Fruit fly (Drosophila melanogaster) whole organism, adult: ENCODE data around the gene TBC1d7.

ENCODE experiments used
- CG11617 ChIP-seq: fragments of 200-800 bp; sonication (Bioruptor generic); optimal IDR thresholded peaks from 2 replicates; lab custom pipeline; 2017; ENCODE audit warnings: mild to moderate bottlenecking, missing biosample characterization, missing genetic modification reagents, missing genetic modification characterization
- CG14711 ChIP-seq: fragments of 200-800 bp; sonication (Bioruptor generic); optimal IDR thresholded peaks from 2 replicates; lab custom pipeline; 2018; ENCODE audit warnings: missing biosample characterization, mild to moderate bottlenecking, missing genetic modification characterization, moderate library complexity
- CG1620 ChIP-seq: fragments of 200-800 bp; sonication (Bioruptor generic); optimal IDR thresholded peaks from 2 replicates; lab custom pipeline; 2016; ENCODE audit warnings: missing biosample characterization, missing genetic modification characterization
- CG33017 ChIP-seq: fragments of 200-800 bp; sonication (Bioruptor generic); optimal IDR thresholded peaks from 2 replicates; lab custom pipeline; 2018; ENCODE audit warnings: missing biosample characterization, mild to moderate bottlenecking, missing genetic modification characterization, moderate library complexity
- CG5204 ChIP-seq: fragments of 200-800 bp; sonication (Bioruptor generic); optimal IDR thresholded peaks from 2 replicates; lab custom pipeline; 2016; ENCODE audit warnings: missing biosample characterization, missing genetic modification characterization
- CG7045 ChIP-seq: fragments of 200-800 bp; sonication (Bioruptor generic); optimal IDR thresholded peaks from 2 replicates; lab custom pipeline; 2017; ENCODE audit warnings: missing biosample characterization, mild to moderate bottlenecking, missing genetic modification characterization
- Clk ChIP-seq: fragments of 200-800 bp; sonication (Bioruptor generic); optimal IDR thresholded peaks from 2 replicates; lab custom pipeline; 2017; ENCODE audit warnings: missing biosample characterization, missing genetic modification characterization
- Mnt ChIP-seq: fragments of 200-800 bp; sonication (Bioruptor generic); optimal IDR thresholded peaks from 2 replicates; lab custom pipeline; 2016; ENCODE audit warnings: missing biosample characterization, mild to moderate bottlenecking, missing genetic modification characterization
- bab1 ChIP-seq: fragments of 200-800 bp; sonication (Bioruptor generic); optimal IDR thresholded peaks from 3 replicates; lab custom pipeline; 2019; ENCODE audit warnings: missing biosample characterization, mild to moderate bottlenecking, missing genetic modification characterization, moderate library complexity
- kay ChIP-seq: fragments of 200-800 bp; sonication (Bioruptor generic); peaks from one replicate; lab custom pipeline; 2016; ENCODE audit warnings: missing biosample characterization, missing genetic modification characterization, borderline replicate concordance
- ovo ChIP-seq: fragments of 200-800 bp; sonication (Bioruptor generic); optimal IDR thresholded peaks from 2 replicates; lab custom pipeline; 2016; ENCODE audit warnings: missing biosample characterization, missing genetic modification characterization

DNA sequence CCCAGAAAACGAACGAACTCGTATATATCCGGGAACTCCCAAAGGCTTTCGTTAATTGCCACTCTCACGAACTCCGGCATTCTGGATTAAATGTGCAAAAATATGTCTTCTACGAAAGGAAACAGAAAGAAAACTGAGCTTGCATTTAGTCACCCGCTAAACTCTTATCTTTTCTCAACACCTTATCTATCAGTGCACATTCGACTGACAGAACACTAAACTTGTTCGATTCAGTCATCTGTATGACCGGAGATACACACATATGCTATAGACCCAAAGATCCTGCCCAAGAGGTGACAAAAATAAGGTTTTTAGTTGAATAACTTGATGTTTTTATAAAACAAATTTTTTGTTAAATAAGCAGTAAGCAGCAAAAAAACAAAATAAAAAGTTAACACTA, 11.4 kb upstream of the TBC1d7 start, which contains the start of gene p38c:
- TF ChIP-seq Mnt (GFP tag; lab: Kevin White, UChicago) = no peak
- no peak for TF ChIP-seq CG7045 (GFP tag; lab: Kevin White, UChicago)
- TF ChIP-seq bab1 = no peak
- no peak for TF ChIP-seq CG33017 (tag; lab: Kevin White, UChicago)
- TF ChIP-seq CG11617 = no peak
- TF ChIP-seq CG5204 (GFP tag; lab: Kevin White, UChicago) = no peak
- TF ChIP-seq CG14711 (tag; lab: Kevin White, UChicago) = no peak
- no peak for TF ChIP-seq ovo
- no peak for TF ChIP-seq kay (GFP tag; lab: Kevin White, UChicago)
- TF ChIP-seq Clk = no peak
- no peak for TF ChIP-seq CG1620 (GFP tag; lab: Kevin White, UChicago)
